Worm (Caenorhabditis elegans): ENCODE data around the gene F59E12.6.
A peak's percentile ranks its signal among the peaks of the same experiment; 100 is the strongest.

F59E12.6 gene

DNA sequence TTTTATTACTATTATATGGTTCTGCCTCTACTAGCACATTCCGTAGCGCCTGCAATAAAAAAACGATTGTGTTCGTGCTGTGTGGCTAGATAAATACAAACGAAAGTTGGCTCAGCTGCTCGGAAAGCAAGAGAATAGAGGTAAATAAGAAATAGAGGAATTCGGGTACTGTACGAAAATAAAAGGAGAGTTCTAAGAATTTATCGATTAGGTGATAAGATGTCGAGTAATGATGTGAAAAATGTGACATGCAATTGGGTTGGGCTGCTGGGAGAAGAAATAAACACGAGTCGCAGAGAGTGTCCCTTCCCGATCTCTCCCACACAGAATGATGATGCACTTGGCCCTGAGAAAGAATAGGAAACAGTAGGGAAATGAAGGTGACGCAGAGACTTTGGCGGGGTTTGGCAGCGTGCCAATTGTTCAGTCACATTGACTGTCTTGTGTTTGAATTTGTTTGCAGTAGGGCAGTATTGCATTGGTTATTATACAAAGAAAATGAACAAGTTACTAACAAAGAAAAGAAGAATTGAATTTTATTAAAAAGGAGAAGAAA, 37.3 kb downstream of the F59E12.6 start, which contains the start of gene cdc-14 (continued):
- TF ChIP-seq zip-8 (tag; optimal IDR thresholded peaks at IDR 0.05) (no peak), mab-5 (tag; optimal IDR thresholded peaks at IDR 0.05) (no peak), flh-1 (GFP tag; optimal IDR thresholded peaks at IDR 0.05) (no peak), sptf-1 (tag; optimal IDR thresholded peaks at IDR 0.05) (no peak), cnd-1 (tag; optimal IDR thresholded peaks at IDR 0.05) (peak; percentile 47), ceh-83 (GFP tag; optimal IDR thresholded peaks at IDR 0.05) (no peak)

DNA sequence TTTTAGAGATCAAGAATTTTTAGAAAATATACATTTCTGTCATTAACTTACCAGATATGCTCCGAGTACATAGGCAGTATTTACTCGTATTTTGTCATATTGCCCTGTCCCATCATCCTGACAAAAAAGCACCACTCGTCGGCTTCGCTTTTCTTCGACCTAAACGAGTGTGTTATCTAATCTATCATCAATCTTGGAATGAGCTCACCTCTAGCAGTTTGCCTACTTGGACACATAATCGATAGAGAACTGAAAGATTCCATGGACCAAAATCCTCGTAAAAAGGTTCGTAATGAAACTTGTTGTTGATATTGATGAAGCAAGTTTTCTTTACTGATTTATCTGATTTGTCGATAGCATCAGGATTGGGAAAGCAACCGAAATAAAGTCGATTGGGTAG, 37.9 kb downstream of the F59E12.6 start:
- TF ChIP-seq unc-120 (tag; optimal IDR thresholded peaks at IDR 0.05; ENCODE audit: poor library complexity, severe bottlenecking) (no peak), mls-2 (tag; optimal IDR thresholded peaks at IDR 0.05) (no peak), sem-2 (GFP tag; optimal IDR thresholded peaks at IDR 0.05) (no peak), lin-13 (tag; optimal IDR thresholded peaks at IDR 0.05) (no peak), lin-32 (GFP tag; optimal IDR thresholded peaks at IDR 0.05) (no peak), nhr-237 (tag; optimal IDR thresholded peaks at IDR 0.05) (no peak), pha-4 (tag; optimal IDR thresholded peaks at IDR 0.05) (no peak), hlh-1 (tag; optimal IDR thresholded peaks at IDR 0.05) (no peak), mep-1 (tag; optimal IDR thresholded peaks at IDR 0.05) (no peak), snpc-4 (tag; optimal IDR thresholded peaks at IDR 0.05) (no peak), sptf-1 (tag; optimal IDR thresholded peaks at IDR 0.05) (no peak)

DNA sequence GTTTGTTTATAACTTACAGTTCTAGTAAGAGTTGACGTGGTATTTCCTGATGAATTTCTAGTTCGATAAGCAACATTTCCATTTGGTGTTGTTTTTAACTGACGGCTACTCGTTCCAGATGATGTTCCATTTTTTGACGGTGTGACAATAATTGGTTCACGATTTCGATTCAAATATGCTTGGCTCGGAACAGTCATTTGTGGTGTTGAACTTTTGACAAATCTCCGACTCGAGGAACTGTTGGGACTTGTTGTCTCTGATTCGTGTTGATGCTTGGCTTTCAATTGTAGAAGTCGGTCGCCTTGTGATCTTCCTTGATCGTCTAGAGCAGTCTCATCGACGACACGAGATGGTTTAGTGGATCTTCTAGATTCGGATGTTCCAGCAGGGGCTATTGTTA, 39.2 kb downstream of the F59E12.6 start:
- TF ChIP-seq lin-32 (GFP tag; optimal IDR thresholded peaks at IDR 0.05) = no peak
- no peak for TF ChIP-seq ceh-83 (GFP tag; optimal IDR thresholded peaks at IDR 0.05)
- no peak for TF ChIP-seq flh-1 (GFP tag; optimal IDR thresholded peaks at IDR 0.05)
- no peak for TF ChIP-seq mls-2 (tag; optimal IDR thresholded peaks at IDR 0.05)

DNA sequence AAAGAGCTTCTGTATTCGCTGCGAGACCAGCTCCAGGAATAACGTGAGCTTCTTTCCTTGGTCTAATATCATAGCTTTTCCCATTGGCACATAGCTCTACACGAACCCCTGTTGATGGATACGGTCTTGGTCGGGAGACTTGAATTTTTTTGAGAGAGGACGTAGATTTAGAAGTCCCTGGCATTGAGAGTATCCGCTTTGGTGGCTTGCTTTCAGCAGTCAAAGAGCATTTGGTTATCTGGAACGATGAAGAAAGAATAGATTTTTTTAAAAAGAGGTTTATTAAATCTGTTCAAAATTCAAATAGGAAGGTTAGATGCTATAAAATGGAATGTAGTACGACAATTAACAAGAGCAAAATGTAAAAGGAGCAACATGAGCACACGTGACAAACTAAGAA, 41.1 kb downstream of the F59E12.6 start, which contains the start of gene C17G10.13:
TSS of gene C17G10.13 (minus strand) at position 101 of the 400 bp plus-strand sequence.
- no peak for TF ChIP-seq ces-1 (GFP tag; optimal IDR thresholded peaks at IDR 0.05)
- no peak for TF ChIP-seq blmp-1 (tag; optimal IDR thresholded peaks at IDR 0.05)

DNA sequence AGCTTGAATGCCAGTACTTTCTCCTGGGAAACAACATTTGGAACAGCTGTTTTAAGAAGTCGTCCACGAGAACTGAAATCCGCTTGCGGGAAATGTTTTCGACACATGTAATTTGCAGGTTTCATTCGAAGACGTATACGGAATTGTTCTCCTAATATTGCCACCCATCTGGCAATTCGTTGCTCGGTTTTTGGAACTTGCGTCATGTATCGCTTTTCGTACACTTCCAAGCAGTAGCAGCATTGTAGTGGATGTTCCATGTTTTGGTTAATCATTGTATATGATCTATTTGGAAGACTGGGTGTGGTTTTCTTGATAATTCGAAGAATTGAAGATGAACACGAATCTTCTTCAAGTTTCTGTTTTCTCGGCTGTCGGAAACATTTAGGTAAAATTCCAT, 43.0 kb downstream of the F59E12.6 start:
- no peak for TF ChIP-seq nhr-28 (tag; optimal IDR thresholded peaks at IDR 0.05)
- no peak for TF ChIP-seq lin-32 (GFP tag; optimal IDR thresholded peaks at IDR 0.05)
- no peak for TF ChIP-seq nhr-2 (tag; optimal IDR thresholded peaks at IDR 0.05)
- no peak for TF ChIP-seq unc-120 (tag; optimal IDR thresholded peaks at IDR 0.05; ENCODE audit: poor library complexity, severe bottlenecking)
- TF ChIP-seq elt-1 (tag; optimal IDR thresholded peaks at IDR 0.05; ENCODE audit: borderline replicate concordance, insufficient read depth) = no peak

DNA sequence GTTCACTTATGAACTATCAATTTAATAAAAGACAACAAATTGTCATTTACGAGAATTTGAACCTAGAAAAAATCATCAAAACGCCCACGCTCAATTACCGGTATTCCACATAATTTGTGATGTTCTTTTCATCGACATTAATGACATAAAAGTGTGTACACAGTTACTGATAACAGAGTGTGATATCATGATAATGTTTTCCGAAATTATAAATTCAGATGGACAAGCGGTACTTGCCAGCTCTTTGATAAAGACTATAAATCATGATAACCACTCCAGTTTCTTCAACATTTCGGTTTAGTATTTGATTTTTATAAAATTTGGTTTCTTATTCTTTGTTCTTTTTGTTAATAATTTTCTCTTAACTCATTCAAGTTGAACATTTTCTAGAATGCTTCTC, 45.0 kb downstream of the F59E12.6 start, which contains the start of gene lys-8:
TSS of gene lys-8 (plus strand) at position 391 of the 400 bp plus-strand sequence.
- no peak for TF ChIP-seq bed-3 (GFP tag; optimal IDR thresholded peaks at IDR 0.05)

DNA sequence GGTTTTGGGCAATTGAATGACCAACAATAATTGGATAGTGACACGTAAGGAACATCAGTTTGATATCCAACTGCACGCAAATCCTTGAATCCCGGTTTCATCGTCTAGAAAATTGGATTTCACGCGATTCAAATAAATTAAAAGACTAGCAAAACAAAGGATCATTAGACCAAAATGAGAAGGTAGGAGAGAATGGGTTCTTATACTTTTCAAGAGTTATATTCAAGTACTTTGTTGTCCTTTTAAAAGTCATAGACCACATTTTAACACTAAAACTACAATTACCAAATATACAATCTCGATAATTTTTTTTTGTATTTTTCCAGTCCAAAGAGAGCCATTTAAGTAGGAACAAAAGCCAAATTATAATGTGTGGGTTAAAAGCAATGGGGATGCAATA, 48.4 kb downstream of the F59E12.6 start, which contains the start of gene T25E4.2:
TSS of gene T25E4.2 (minus strand) at position 101 of the 400 bp plus-strand sequence.
- TF ChIP-seq sem-2 (GFP tag; optimal IDR thresholded peaks at IDR 0.05) (no peak), nhr-76 (tag; optimal IDR thresholded peaks at IDR 0.05) (no peak), ztf-11 (tag; optimal IDR thresholded peaks at IDR 0.05) (no peak), M03D4.4 (tag; optimal IDR thresholded peaks at IDR 0.05) (no peak), bed-3 (GFP tag; optimal IDR thresholded peaks at IDR 0.05) (no peak), snpc-4 (tag; optimal IDR thresholded peaks at IDR 0.05) (no peak), unc-39 (tag; optimal IDR thresholded peaks at IDR 0.05) (no peak), lin-32 (GFP tag; optimal IDR thresholded peaks at IDR 0.05) (no peak), nhr-12 (tag; optimal IDR thresholded peaks at IDR 0.05) (no peak), blmp-1 (tag; optimal IDR thresholded peaks at IDR 0.05) (no peak), elt-3 (tag; optimal IDR thresholded peaks at IDR 0.05) (no peak)

All from whole organism, mixed stage, embryonic.